Fruit fly (Drosophila melanogaster): ENCODE results near the gene CG17475.

CG17475 gene

DNA sequence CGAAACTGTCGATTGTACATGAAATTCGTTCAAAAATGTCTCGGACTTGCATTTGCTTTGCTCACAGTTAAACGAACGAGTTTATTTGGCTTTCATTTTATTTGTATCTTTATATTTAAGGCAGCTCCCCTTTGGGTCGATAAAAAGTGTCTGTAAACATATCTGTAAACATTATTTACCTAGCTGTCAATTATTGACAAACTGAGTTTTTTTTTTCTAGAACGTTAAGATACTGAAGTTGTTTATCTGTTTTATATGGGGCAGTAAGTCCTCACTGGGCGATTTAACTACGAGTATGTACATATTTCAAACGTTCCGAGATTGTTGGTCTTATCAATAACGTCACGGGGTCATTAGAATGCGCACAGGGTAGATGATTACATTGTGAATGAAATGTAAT is 14.6 kb downstream of the CG17475 start (continued):
- TF ChIP-seq CG4360 (GFP tag; IDR thresholded peaks at IDR 0.05), result no peak
- TF ChIP-seq dpn (GFP tag; optimal IDR thresholded peaks at IDR 0.05), result no peak
- no peak for TF ChIP-seq Vsx1 (GFP tag; optimal IDR thresholded peaks at IDR 0.05)
- TF ChIP-seq yki (optimal IDR thresholded peaks at IDR 0.05), result no peak
- TF ChIP-seq vfl (GFP tag; optimal IDR thresholded peaks at IDR 0.05), result no peak
- peak; percentile 32 for TF ChIP-seq sd (tag; optimal IDR thresholded peaks at IDR 0.05)
- TF ChIP-seq sisA (GFP tag; IDR thresholded peaks at IDR 0.05), result no peak
- peak; percentile 45 for TF ChIP-seq grn (GFP tag; optimal IDR thresholded peaks at IDR 0.05)
- TF ChIP-seq CG7786 (GFP tag; optimal IDR thresholded peaks at IDR 0.05), result no peak
- TF ChIP-seq hkb (optimal IDR thresholded peaks at IDR 0.05), result no peak
- TF ChIP-seq hkb (GFP tag; IDR thresholded peaks at IDR 0.05), result no peak
- TF ChIP-seq CG6854 (GFP tag; optimal IDR thresholded peaks at IDR 0.05), result peak; percentile 31
- no peak for TF ChIP-seq Nf-YA (GFP tag; IDR thresholded peaks at IDR 0.05)
- TF ChIP-seq CG15073 (GFP tag; optimal IDR thresholded peaks at IDR 0.05), result no peak
- TF ChIP-seq YL-1 (GFP tag; optimal IDR thresholded peaks at IDR 0.05), result no peak
- no peak for TF ChIP-seq HLHmδ (GFP tag; optimal IDR thresholded peaks at IDR 0.05)
- no peak for TF ChIP-seq chif (GFP tag; optimal IDR thresholded peaks at IDR 0.05)
- no peak for TF ChIP-seq hb (GFP tag; IDR thresholded peaks at IDR 0.05; ENCODE audit: partially characterized antibody)
- no peak for TF ChIP-seq Opbp (GFP tag; IDR thresholded peaks at IDR 0.05; ENCODE audit: partially characterized antibody)
- no peak for TF ChIP-seq CG15479 (GFP tag; optimal IDR thresholded peaks at IDR 0.05)
- peak; percentile 55 for TF ChIP-seq CG3407 (GFP tag; optimal IDR thresholded peaks at IDR 0.05)
- no peak for TF ChIP-seq tio (GFP tag; optimal IDR thresholded peaks at IDR 0.05)
- TF ChIP-seq wdn (GFP tag; IDR thresholded peaks at IDR 0.05), result no peak
- TF ChIP-seq CG17568 (GFP tag; optimal IDR thresholded peaks at IDR 0.05), result peak; percentile 63
- no peak for TF ChIP-seq Antp (GFP tag; optimal IDR thresholded peaks at IDR 0.05)
- TF ChIP-seq Atf3 (GFP tag; optimal IDR thresholded peaks at IDR 0.05), result no peak
- no peak for TF ChIP-seq trh (GFP tag; optimal IDR thresholded peaks at IDR 0.05)
- no peak for TF ChIP-seq CG12942 (GFP tag; optimal IDR thresholded peaks at IDR 0.05)
- TF ChIP-seq CG13424 (tag; optimal IDR thresholded peaks at IDR 0.05), result peak; percentile 22
- no peak for TF ChIP-seq insv (GFP tag; optimal IDR thresholded peaks at IDR 0.05)
- TF ChIP-seq CG14441 (GFP tag; IDR thresholded peaks at IDR 0.05), result 0 out of 2 replicates have a peak, but pooled peaks have one; percentile 20
- TF ChIP-seq Jarid2 (GFP tag; optimal IDR thresholded peaks at IDR 0.05), result no peak
- no peak for TF ChIP-seq CG5245 (GFP tag; optimal IDR thresholded peaks at IDR 0.05)
- TF ChIP-seq CG14014 (GFP tag; IDR thresholded peaks at IDR 0.05), result no peak
- TF ChIP-seq zfh1 (GFP tag; IDR thresholded peaks at IDR 0.05), result no peak
- TF ChIP-seq Rfx (GFP tag; IDR thresholded peaks at IDR 0.05), result no peak; the same call in 1 of the 2 replicates
- no peak for TF ChIP-seq prd (optimal IDR thresholded peaks at IDR 0.05)
- no peak for TF ChIP-seq prd (GFP tag; IDR thresholded peaks at IDR 0.05)
- peak in 1 of 2 experiments; percentile 12 for TF ChIP-seq Eip74EF (GFP tag; optimal IDR thresholded peaks at IDR 0.05)
- no peak for TF ChIP-seq trem (tag; optimal IDR thresholded peaks at IDR 0.05)
- TF ChIP-seq MBD-R2 (GFP tag; IDR thresholded peaks at IDR 0.05), result no peak
- no peak for TF ChIP-seq maf-S (GFP tag; optimal IDR thresholded peaks at IDR 0.05)
- TF ChIP-seq CG6765 (GFP tag; optimal IDR thresholded peaks at IDR 0.05), result peak; percentile 27
- no peak for TF ChIP-seq ems (GFP tag; optimal IDR thresholded peaks at IDR 0.05)
- no peak for TF ChIP-seq CTCF (GFP tag; optimal IDR thresholded peaks at IDR 0.05)
- no peak for TF ChIP-seq CG9876 (GFP tag; optimal IDR thresholded peaks at IDR 0.05)
- peak; percentile 63 for TF ChIP-seq CG6813 (GFP tag; optimal IDR thresholded peaks at IDR 0.05)
- TF ChIP-seq CG18619 (GFP tag; optimal IDR thresholded peaks at IDR 0.05), result peak; percentile 18
- TF ChIP-seq CG8281 (tag; optimal IDR thresholded peaks at IDR 0.05), result peak; percentile 84
- TF ChIP-seq wor (GFP tag; IDR thresholded peaks at IDR 0.05), result no peak
- TF ChIP-seq ken (GFP tag; IDR thresholded peaks at IDR 0.05), result no peak
- no peak for TF ChIP-seq Adf1 (GFP tag; IDR thresholded peaks at IDR 0.05)
- no peak for TF ChIP-seq Gug (GFP tag; IDR thresholded peaks at IDR 0.05)
- no peak for TF ChIP-seq CG12236 (GFP tag; optimal IDR thresholded peaks at IDR 0.05)
